Worm (Caenorhabditis elegans) whole organism, L4 larva: ENCODE data around the gene dnc-1.

Source experiments
- D1046.2 ChIP-seq: fragments of 200-800 bp; sonication (Bioruptor generic); IDR thresholded peaks from 2 replicates; pipeline ENCODE4 v1.3.6; 2022; ENCODE audit warnings: missing genetic modification characterization, missing compliant biosample characterization
- F10B5.3 ChIP-seq: sonication (generic microtip); optimal IDR thresholded peaks from 2 replicates; lab custom pipeline; 2016; ENCODE audit warnings: mild to moderate bottlenecking, missing genetic modification characterization, missing compliant biosample characterization
- F44E2.7 ChIP-seq: fragments of 200-800 bp; sonication (Bioruptor generic); IDR thresholded peaks from 2 replicates; pipeline ENCODE4 v2.1.2; 2022; ENCODE audit warnings: missing genetic modification characterization, missing compliant biosample characterization
- Y48G9A.11 ChIP-seq: fragments of 200-800 bp; sonication (Bioruptor generic); IDR thresholded peaks from 2 replicates; pipeline ENCODE4 v1.3.6; 2022; ENCODE audit warnings: missing genetic modification reagents, missing genetic modification characterization, missing compliant biosample characterization
- Y75B8A.6 ChIP-seq: fragments of 200-800 bp; sonication (Bioruptor generic); IDR thresholded peaks from 2 replicates; pipeline ENCODE4 v1.3.6; 2022; ENCODE audit warnings: missing genetic modification reagents, missing genetic modification characterization, missing compliant biosample characterization
- ZK546.5 ChIP-seq, 2 experiments: sonication (generic microtip); optimal IDR thresholded peaks; 2 replicates each; lab custom pipeline; 2017; ENCODE audit warnings: missing biosample characterization in 2 of 2, missing genetic modification characterization in 2 of 2
- ceh-20 ChIP-seq: fragments of 200-800 bp; sonication (Bioruptor generic); IDR thresholded peaks from 2 replicates; pipeline ENCODE4 v1.3.6; 2022; ENCODE audit warnings: missing genetic modification reagents, missing genetic modification characterization, missing compliant biosample characterization
- ceh-32 ChIP-seq: sonication (generic microtip); optimal IDR thresholded peaks from 2 replicates; lab custom pipeline; 2016; ENCODE audit warnings: mild to moderate bottlenecking, missing genetic modification characterization, missing compliant biosample characterization; ENCODE audit not compliant: poor library complexity
- ceh-62 ChIP-seq: sonication (generic microtip); optimal IDR thresholded peaks from 2 replicates; lab custom pipeline; 2017; ENCODE audit warnings: missing biosample characterization, missing genetic modification characterization
- ces-1 ChIP-seq: fragments of 150-350 bp; sonication (generic microtip); optimal IDR thresholded peaks from 4 replicates; lab custom pipeline; 2014; ENCODE audit warnings: missing biosample characterization, missing genetic modification reagents, missing genetic modification characterization
- ctbp-1 ChIP-seq: fragments of 200-800 bp; sonication (Bioruptor generic); IDR thresholded peaks from 2 replicates; pipeline ENCODE4 v1.3.6; 2022; ENCODE audit warnings: missing genetic modification reagents, missing genetic modification characterization, missing compliant biosample characterization
- daf-12 ChIP-seq: fragments of 150-350 bp; optimal IDR thresholded peaks from 2 replicates; lab custom pipeline; 2014; ENCODE audit warnings: missing biosample characterization, missing genetic modification reagents, missing genetic modification characterization
- daf-16 ChIP-seq, 3 experiments: sonication (generic microtip); optimal IDR thresholded peaks; 2 replicates each; lab custom pipeline; 2016 to 2017; ENCODE audit warnings: missing genetic modification characterization in 3 of 3, missing genetic modification reagents in 3 of 3, mild to moderate bottlenecking in 2 of 3, missing compliant biosample characterization in 2 of 3, missing biosample characterization in 1 of 3, moderate library complexity in 1 of 3
- dmd-9 ChIP-seq: fragments of 200-800 bp; sonication (Bioruptor generic); IDR thresholded peaks from 2 replicates; pipeline ENCODE4 v1.3.6; 2022; ENCODE audit warnings: missing genetic modification reagents, missing genetic modification characterization, missing compliant biosample characterization
- duxl-1 ChIP-seq: sonication (generic microtip); optimal IDR thresholded peaks from 2 replicates; lab custom pipeline; 2016; ENCODE audit warnings: mild to moderate bottlenecking, missing genetic modification characterization, moderate library complexity, missing compliant biosample characterization; ENCODE audit not compliant: poor library complexity
- dve-1 ChIP-seq: sonication (generic microtip); optimal IDR thresholded peaks from 2 replicates; lab custom pipeline; 2017; ENCODE audit warnings: antibody characterized with exemption, mild to moderate bottlenecking, missing genetic modification characterization, missing compliant biosample characterization; ENCODE audit not compliant: insufficient read depth
- egl-27 ChIP-seq: sonication (generic microtip); optimal IDR thresholded peaks from 3 replicates; lab custom pipeline; 2017; ENCODE audit warnings: missing biosample characterization, missing genetic modification reagents, missing genetic modification characterization
- egl-43 ChIP-seq: fragments of 200-800 bp; sonication (Bioruptor generic); IDR thresholded peaks from 2 replicates; pipeline ENCODE4 v1.3.6; 2022; ENCODE audit warnings: missing genetic modification reagents, missing genetic modification characterization, missing compliant biosample characterization
- fos-1 ChIP-seq: fragments of 150-350 bp; optimal IDR thresholded peaks from 2 replicates; lab custom pipeline; 2014; ENCODE audit warnings: missing biosample characterization, missing genetic modification characterization
- jun-1 ChIP-seq: fragments of 150-350 bp; optimal IDR thresholded peaks from 2 replicates; lab custom pipeline; 2014; ENCODE audit warnings: missing biosample characterization, missing genetic modification reagents, missing genetic modification characterization
- lim-7 ChIP-seq: fragments of 200-800 bp; sonication (Bioruptor generic); IDR thresholded peaks from 2 replicates; pipeline ENCODE4 v1.3.6; 2022; ENCODE audit warnings: missing genetic modification characterization, missing compliant biosample characterization
- lin-13 ChIP-seq: fragments of 150-350 bp; optimal IDR thresholded peaks from 2 replicates; lab custom pipeline; 2014; ENCODE audit warnings: missing biosample characterization, missing genetic modification reagents, missing genetic modification characterization
- lin-39 ChIP-seq: fragments of 150-350 bp; optimal IDR thresholded peaks from 2 replicates; lab custom pipeline; 2014; ENCODE audit warnings: missing biosample characterization, missing genetic modification reagents, missing genetic modification characterization
- lir-3 ChIP-seq: sonication (generic microtip); optimal IDR thresholded peaks from 2 replicates; lab custom pipeline; 2016; ENCODE audit warnings: mild to moderate bottlenecking, missing genetic modification characterization, missing compliant biosample characterization
- lsy-2 ChIP-seq, 2 experiments: fragments of 150-350 bp in 1 of 2; sonication (generic microtip) in 1 of 2; optimal IDR thresholded peaks; 2 replicates each; lab custom pipeline; 2014 to 2017; ENCODE audit warnings: missing biosample characterization in 2 of 2, missing genetic modification characterization in 2 of 2
- madf-5 ChIP-seq, 2 experiments: fragments of 200-800 bp; sonication (Bioruptor generic); IDR thresholded peaks; 2 replicates each; pipeline ENCODE4 v1.3.6; 2022; ENCODE audit warnings: missing compliant biosample characterization in 2 of 2, missing genetic modification characterization in 2 of 2
- madf-9 ChIP-seq: fragments of 200-800 bp; sonication (Bioruptor generic); conservative IDR thresholded peaks from 2 replicates; pipeline ENCODE4 v1.3.6; 2022; ENCODE audit warnings: missing genetic modification reagents, missing genetic modification characterization, missing compliant biosample characterization
- nhr-102 ChIP-seq: sonication (generic microtip); optimal IDR thresholded peaks from 2 replicates; lab custom pipeline; 2016; ENCODE audit warnings: mild to moderate bottlenecking, missing genetic modification characterization, moderate library complexity, missing compliant biosample characterization
- nhr-111 ChIP-seq: fragments of 200-800 bp; sonication (Bioruptor generic); optimal IDR thresholded peaks from 2 replicates; lab custom pipeline; 2018; ENCODE audit warnings: mild to moderate bottlenecking, missing genetic modification characterization, missing compliant biosample characterization
- nhr-25 ChIP-seq: sonication (generic microtip); optimal IDR thresholded peaks from 2 replicates; lab custom pipeline; 2017; ENCODE audit warnings: missing genetic modification characterization, mild to moderate bottlenecking, missing compliant biosample characterization, antibody characterized with exemption, moderate library complexity, borderline replicate concordance; ENCODE audit not compliant: insufficient read depth
- nhr-28 ChIP-seq: fragments of 150-350 bp; optimal IDR thresholded peaks from 2 replicates; lab custom pipeline; 2014; ENCODE audit warnings: missing biosample characterization, missing genetic modification characterization
- nhr-41 ChIP-seq: fragments of 200-800 bp; sonication (Bioruptor generic); IDR thresholded peaks from 2 replicates; pipeline ENCODE4 v1.3.6; 2022; ENCODE audit warnings: missing genetic modification reagents, missing genetic modification characterization, missing compliant biosample characterization
- nhr-42 ChIP-seq: fragments of 200-800 bp; sonication (Bioruptor generic); IDR thresholded peaks from 2 replicates; pipeline ENCODE4 v1.3.6; 2022; ENCODE audit warnings: missing genetic modification characterization, missing compliant biosample characterization
- nhr-48 ChIP-seq: sonication (generic microtip); optimal IDR thresholded peaks from 2 replicates; lab custom pipeline; 2016; ENCODE audit warnings: mild to moderate bottlenecking, missing genetic modification characterization, missing compliant biosample characterization
- nhr-6 ChIP-seq: fragments of 150-350 bp; optimal IDR thresholded peaks from 2 replicates; lab custom pipeline; 2014; ENCODE audit warnings: missing biosample characterization, missing genetic modification characterization
- pha-4 ChIP-seq, 2 experiments: fragments of 150-350 bp in 1 of 2; fragments of 200-800 bp in 1 of 2; sonication (Bioruptor generic) in 1 of 2; IDR thresholded peaks in 1 of 2; optimal IDR thresholded peaks in 1 of 2; 2 replicates each; pipeline versions ENCODE4 v1.3.6 to Lab custom; 2014 to 2022; ENCODE audit warnings: missing genetic modification characterization in 2 of 2, missing genetic modification reagents in 2 of 2, missing biosample characterization in 1 of 2, missing compliant biosample characterization in 1 of 2
- php-3 ChIP-seq: fragments of 200-800 bp; sonication (Bioruptor generic); IDR thresholded peaks from 2 replicates; pipeline ENCODE4 v1.3.6; 2022; ENCODE audit warnings: missing genetic modification reagents, missing genetic modification characterization, missing compliant biosample characterization
- rbr-2 ChIP-seq: sonication (generic microtip); optimal IDR thresholded peaks from 2 replicates; lab custom pipeline; 2016; ENCODE audit warnings: missing genotype, missing genetic modification characterization, missing compliant biosample characterization
- tag-97 ChIP-seq: fragments of 200-800 bp; sonication (Bioruptor generic); IDR thresholded peaks from 2 replicates; pipeline ENCODE4 v1.3.6; 2022; ENCODE audit warnings: missing genetic modification characterization, missing compliant biosample characterization
- unc-62 ChIP-seq, 3 experiments: fragments of 150-350 bp in 1 of 3; sonication (generic microtip); optimal IDR thresholded peaks in 2 of 3; peaks in 1 of 3; 1 replicate in 1 of 3; 2 replicates in 2 of 3; lab custom pipeline; 2014 to 2017; ENCODE audit warnings: missing biosample characterization in 3 of 3, missing genetic modification characterization in 3 of 3, missing genetic modification reagents in 3 of 3, missing genotype in 1 of 3
- zag-1 ChIP-seq: fragments of 150-350 bp; optimal IDR thresholded peaks from 2 replicates; lab custom pipeline; 2014; ENCODE audit warnings: missing biosample characterization, missing genetic modification characterization
- zfp-3 ChIP-seq: fragments of 200-800 bp; sonication (Bioruptor generic); conservative IDR thresholded peaks from 2 replicates; pipeline ENCODE4 v1.3.6; 2022; ENCODE audit warnings: missing genetic modification reagents, missing genetic modification characterization, missing compliant biosample characterization
- zip-11 ChIP-seq: fragments of 200-800 bp; sonication (Bioruptor generic); IDR thresholded peaks from 2 replicates; pipeline ENCODE4 v1.3.6; 2022; ENCODE audit warnings: missing genetic modification characterization, missing compliant biosample characterization
- ztf-11 ChIP-seq: fragments of 150-350 bp; optimal IDR thresholded peaks from 2 replicates; lab custom pipeline; 2014; ENCODE audit warnings: missing biosample characterization, missing genetic modification characterization
- ztf-7 ChIP-seq: fragments of 150-350 bp; optimal IDR thresholded peaks from 2 replicates; lab custom pipeline; 2014; ENCODE audit warnings: missing biosample characterization, missing genetic modification characterization

dnc-1 gene

ce11 chrIV:10935336-10935735 is 2.3 kb upstream of the dnc-1 start (continued):
- TF ChIP-seq pha-4 (GFP tag; IDR thresholded peaks at IDR 0.05; lab: Robert Waterston, UW) (no peak), pha-4 (tag; optimal IDR thresholded peaks at IDR 0.05; lab: Kevin White, UChicago) (no peak), fos-1 (tag; lab: Kevin White, UChicago) (no peak), lir-3 (tag; lab: Kevin White, UChicago) (no peak), daf-12 (tag; lab: Kevin White, UChicago) (no peak), F44E2.7 (no peak), ceh-20 (GFP tag; lab: Robert Waterston, UW) (peak; percentile 91), nhr-48 (tag; lab: Kevin White, UChicago) (peak; percentile 81), ztf-7 (tag; lab: Kevin White, UChicago) (no peak), ctbp-1 (GFP tag; lab: Robert Waterston, UW) (peak; percentile 80), php-3 (GFP tag; lab: Robert Waterston, UW) (peak; percentile 44; the same call in 1 of the 2 replicates), jun-1 (no peak), duxl-1 (no peak), Y75B8A.6 (no peak)

- TF ChIP-seq ztf-7 (tag; lab: Kevin White, UChicago), result no peak
- TF ChIP-seq unc-62 (GFP tag; optimal IDR thresholded peaks at IDR 0.05 in 1 of 2; lab: Kevin White, UChicago), result peak in 1 of 2 experiments; percentile 42
- TF ChIP-seq unc-62 (tag; optimal IDR thresholded peaks at IDR 0.05; lab: Kevin White, UChicago), result no peak
These were observed 1.8 kb upstream of the dnc-1 start for ce11 chrIV:10934786-10935185.

- TF ChIP-seq F10B5.3 (tag; lab: Kevin White, UChicago) (peak; percentile 32), nhr-28 (tag; lab: Kevin White, UChicago) (no peak), ZK546.5 (tag; optimal IDR thresholded peaks at IDR 0.05; lab: Kevin White, UChicago) (no peak), ces-1 (GFP tag; lab: Kevin White, UChicago) (no peak), nhr-42 (GFP tag; lab: Robert Waterston, UW) (no peak), egl-27 (tag; lab: Kevin White, UChicago) (no peak), lim-7 (GFP tag; lab: Robert Waterston, UW) (peak; percentile 14; the same call in 1 of the 2 replicates), zag-1 (tag; lab: Kevin White, UChicago) (no peak), daf-16 (GFP tag; optimal IDR thresholded peaks at IDR 0.05; lab: Kevin White, UChicago) (no peak), daf-16 (tag; optimal IDR thresholded peaks at IDR 0.05; lab: Kevin White, UChicago) (peak; percentile 30), lsy-2 (tag; optimal IDR thresholded peaks at IDR 0.05; lab: Kevin White, UChicago) (peak; percentile 2 to 66), nhr-111 (GFP tag; lab: Kevin White, UChicago) (peak; percentile 6), ceh-32 (tag; lab: Kevin White, UChicago) (no peak), madf-5 (GFP tag; IDR thresholded peaks at IDR 0.05; lab: Robert Waterston, UW) (no peak), Y48G9A.11 (no peak), zfp-3 (GFP tag; lab: Robert Waterston, UW) (peak; percentile 84), nhr-102 (tag; lab: Kevin White, UChicago) (peak; percentile 35), rbr-2 (tag; lab: Kevin White, UChicago) (no peak), dve-1 (tag; lab: Kevin White, UChicago) (peak; percentile 70), nhr-41 (GFP tag; lab: Robert Waterston, UW) (peak; percentile 30; the same call in 1 of the 2 replicates), ztf-11 (tag; lab: Kevin White, UChicago) (no peak), ceh-20 (GFP tag; lab: Robert Waterston, UW) (no peak), D1046.2 (GFP tag; lab: Robert Waterston, UW) (no peak), lin-39 (no peak), ceh-62 (tag; lab: Kevin White, UChicago) (no peak), zip-11 (GFP tag; lab: Robert Waterston, UW) (no peak), madf-9 (no peak), dmd-9 (no peak), fos-1 (tag; lab: Kevin White, UChicago) (no peak), lin-13 (GFP tag; lab: Kevin White, UChicago) (no peak), nhr-6 (tag; lab: Kevin White, UChicago) (no peak), egl-43 (GFP tag; lab: Robert Waterston, UW) (no peak), tag-97 (GFP tag; lab: Robert Waterston, UW) (no peak), nhr-25 (tag; lab: Kevin White, UChicago) (no peak)
These were observed 959 bp upstream of the dnc-1 start for ce11 chrIV:10933777-10934546.
